Worm (Caenorhabditis elegans): Measurements from ENCODE around the gene R102.11.

DNA sequence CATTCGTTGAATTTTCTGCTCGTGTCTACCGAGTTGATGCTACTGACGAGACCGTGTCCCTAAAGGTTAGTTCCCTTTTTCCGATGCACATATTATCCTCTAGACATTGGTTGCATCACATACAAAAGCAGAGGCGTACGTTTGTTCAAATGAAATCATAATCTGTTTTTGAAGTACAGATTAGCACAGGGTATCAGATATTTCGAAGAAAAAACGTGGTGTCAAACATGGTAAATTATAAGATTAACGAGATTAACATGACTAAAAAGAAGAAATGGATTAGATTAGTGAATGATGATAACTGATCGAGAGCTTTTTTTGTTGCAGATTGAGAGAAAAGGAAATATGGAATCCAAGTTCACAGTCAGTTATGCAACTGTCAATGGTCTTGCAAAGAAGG is 19.3 kb upstream of the R102.11 start:
- TF ChIP-seq nhr-41 (GFP tag; IDR thresholded peaks at IDR 0.05), result no peak
- TF ChIP-seq lin-39 (tag; optimal IDR thresholded peaks at IDR 0.05), result no peak
- no peak for TF ChIP-seq fos-1 (tag; optimal IDR thresholded peaks at IDR 0.05)
- no peak for TF ChIP-seq Y5F2A.4 (GFP tag; optimal IDR thresholded peaks at IDR 0.05)
- TF ChIP-seq attf-4 (tag; optimal IDR thresholded peaks at IDR 0.05), result no peak
- TF ChIP-seq lsy-2 (tag; optimal IDR thresholded peaks at IDR 0.05), result no peak
- TF ChIP-seq R02D3.7 (tag; optimal IDR thresholded peaks at IDR 0.05), result no peak
- TF ChIP-seq mep-1 (tag; optimal IDR thresholded peaks at IDR 0.05), result no peak
